Worm (Caenorhabditis elegans) whole organism, late embryonic: ENCODE results near the gene angl-1.
A peak's percentile ranks its signal among the peaks of the same experiment; 100 is the strongest.

Source experiments
- ceh-19 ChIP-seq: fragments of 200-800 bp; sonication (Bioruptor generic); optimal IDR thresholded peaks from 2 replicates; lab custom pipeline; 2018; ENCODE audit warnings: mild to moderate bottlenecking, missing genetic modification characterization, missing compliant biosample characterization
- ceh-30 ChIP-seq: fragments of 150-350 bp; optimal IDR thresholded peaks from 2 replicates; lab custom pipeline; 2014; ENCODE audit warnings: missing biosample characterization, missing genetic modification characterization
- ceh-31 ChIP-seq: sonication (generic microtip); optimal IDR thresholded peaks from 2 replicates; lab custom pipeline; 2016; ENCODE audit warnings: missing genetic modification characterization, missing compliant biosample characterization
- ceh-9 ChIP-seq: sonication (generic microtip); optimal IDR thresholded peaks from 2 replicates; lab custom pipeline; 2016; ENCODE audit warnings: mild to moderate bottlenecking, missing genetic modification characterization, inconsistent platforms, missing compliant biosample characterization
- che-1 ChIP-seq: sonication (generic microtip); optimal IDR thresholded peaks from 2 replicates; lab custom pipeline; 2016; ENCODE audit warnings: mild to moderate bottlenecking, missing genetic modification characterization, missing compliant biosample characterization
- dve-1 ChIP-seq: sonication (generic microtip); optimal IDR thresholded peaks from 2 replicates; lab custom pipeline; 2017; ENCODE audit warnings: antibody characterized with exemption, mild to moderate bottlenecking, missing genetic modification characterization, missing compliant biosample characterization
- elt-2 ChIP-seq: sonication (generic microtip); optimal IDR thresholded peaks from 2 replicates; lab custom pipeline; 2016; ENCODE audit warnings: missing genetic modification reagents, missing genetic modification characterization, missing compliant biosample characterization
- fkh-10 ChIP-seq: fragments of 150-350 bp; optimal IDR thresholded peaks from 2 replicates; lab custom pipeline; 2014; ENCODE audit warnings: missing biosample characterization, missing genetic modification reagents, missing genetic modification characterization
- hlh-8 ChIP-seq: sonication (generic microtip); optimal IDR thresholded peaks from 2 replicates; lab custom pipeline; 2016; ENCODE audit warnings: missing genotype, missing genetic modification characterization, missing compliant biosample characterization
- nhr-11 ChIP-seq: fragments of 150-350 bp; optimal IDR thresholded peaks from 2 replicates; lab custom pipeline; 2014; ENCODE audit warnings: missing biosample characterization, missing genetic modification characterization
- pha-4 ChIP-seq: fragments of 150-350 bp; optimal IDR thresholded peaks from 2 replicates; lab custom pipeline; 2018; ENCODE audit warnings: missing biosample characterization, missing genetic modification reagents, missing genetic modification characterization
- tbx-7 ChIP-seq: sonication (generic microtip); optimal IDR thresholded peaks from 2 replicates; lab custom pipeline; 2016; ENCODE audit warnings: missing genotype, missing genetic modification characterization, missing compliant biosample characterization

- TF ChIP-seq che-1 (tag; lab: Kevin White, UChicago) (no peak), hlh-8 (tag; lab: Kevin White, UChicago) (no peak), dve-1 (no peak), ceh-9 (tag; lab: Kevin White, UChicago) (no peak), pha-4 (tag; lab: Kevin White, UChicago) (no peak), elt-2 (no peak), fkh-10 (GFP tag; lab: Kevin White, UChicago) (no peak), ceh-19 (no peak), nhr-11 (tag; lab: Kevin White, UChicago) (no peak), tbx-7 (tag; lab: Kevin White, UChicago) (no peak), ceh-31 (tag; lab: Kevin White, UChicago) (peak; percentile 36), ceh-30 (peak; percentile 4)
Observed at ce11 chrV:2694389-2694788, 41.5 kb downstream of the angl-1 start, which contains the start of gene Y45G12B.2.
